Worm (Caenorhabditis elegans): Measurements from ENCODE around the gene F13E9.11.

F13E9.11 gene

ce11 chrIV:10876844-10877243 lies 7.9 kb upstream of the F13E9.11 start, which contains the start of gene fipr-14:
fipr-14 (plus strand) TSS chrIV:10877144.
- no peak for TF ChIP-seq ztf-28 (GFP tag; IDR thresholded peaks at IDR 0.05)

DNA sequence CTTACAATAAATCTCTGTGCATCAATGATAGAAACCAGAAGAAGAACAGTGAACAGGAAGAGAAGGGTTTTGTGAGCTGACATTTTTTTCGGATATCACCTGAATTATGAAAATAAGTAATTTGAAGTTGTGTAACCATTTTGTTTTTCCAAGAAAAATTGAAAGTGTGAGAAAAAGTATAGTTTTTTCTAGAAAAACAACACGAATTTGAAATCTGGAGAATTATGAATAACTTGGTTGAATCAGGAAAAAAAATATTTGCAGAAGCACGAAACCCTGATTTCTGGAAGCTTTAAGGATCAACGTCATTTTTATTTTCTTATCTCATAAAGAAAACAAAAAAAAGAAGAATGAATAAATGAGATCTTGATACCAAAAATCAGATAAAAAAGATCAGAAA lies 5.6 kb upstream of the F13E9.11 start, which contains the start of gene F13E9.12:
TSS of gene F13E9.12 (minus strand) at position 101 of the 400 bp plus-strand sequence.
- TF ChIP-seq egrh-3 (GFP tag; IDR thresholded peaks at IDR 0.05) (no peak), zim-3 (tag; optimal IDR thresholded peaks at IDR 0.05) (no peak), C06A6.2 (GFP tag; conservative IDR thresholded peaks at IDR 0.05) (no peak), Y53G8AR.9 (GFP tag; conservative IDR thresholded peaks at IDR 0.05) (no peak), hsf-1 (GFP tag; IDR thresholded peaks at IDR 0.05) (no peak)

DNA sequence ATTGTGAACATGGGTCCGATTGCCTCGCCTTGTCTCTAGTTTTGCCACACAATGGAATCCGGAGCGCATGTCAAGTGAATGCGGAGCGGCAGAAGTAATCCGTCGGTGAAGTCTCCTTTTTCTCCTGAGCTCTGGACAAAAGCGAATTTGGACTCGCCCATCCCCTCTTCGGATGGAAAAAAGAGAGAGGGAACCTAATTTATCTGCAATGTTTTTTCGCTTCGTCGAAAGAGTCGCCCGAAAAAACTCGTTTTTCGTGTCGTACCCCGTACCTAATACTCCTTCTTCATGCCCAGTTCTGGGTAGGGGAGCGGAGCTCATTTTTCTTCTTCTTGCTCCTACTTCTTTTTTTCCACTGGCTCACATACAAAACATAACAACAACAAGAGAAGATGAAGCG lies 1.2 kb upstream of the F13E9.11 start:
- TF ChIP-seq mcd-1 (GFP tag; IDR thresholded peaks at IDR 0.05) (no peak), madf-6 (GFP tag; IDR thresholded peaks at IDR 0.05) (no peak), ceh-58 (GFP tag; IDR thresholded peaks at IDR 0.05) (no peak), rpc-1 (optimal IDR thresholded peaks at IDR 0.05) (no peak), rpc-1 (tag; optimal IDR thresholded peaks at IDR 0.05) (no peak), T26A5.8 (tag; optimal IDR thresholded peaks at IDR 0.05) (no peak), mel-28 (tag; optimal IDR thresholded peaks at IDR 0.05; ENCODE audit: borderline replicate concordance) (no peak), dpl-1 (GFP tag; optimal IDR thresholded peaks at IDR 0.05) (no peak), egl-44 (GFP tag; IDR thresholded peaks at IDR 0.05) (no peak), nhr-179 (tag; optimal IDR thresholded peaks at IDR 0.05) (no peak), lag-1 (GFP tag; IDR thresholded peaks at IDR 0.05) (no peak), gei-17 (GFP tag; optimal IDR thresholded peaks at IDR 0.05) (no peak), akir-1 (GFP tag; optimal IDR thresholded peaks at IDR 0.05) (no peak), atf-7 (tag; optimal IDR thresholded peaks at IDR 0.05) (no peak), dox-1 (GFP tag; IDR thresholded peaks at IDR 0.05) (no peak), hlh-12 (tag; optimal IDR thresholded peaks at IDR 0.05) (no peak), dpff-1 (tag; optimal IDR thresholded peaks at IDR 0.05) (no peak), ceh-91 (GFP tag; IDR thresholded peaks at IDR 0.05) (no peak), nfya-2 (GFP tag; IDR thresholded peaks at IDR 0.05) (no peak)

- no peak for TF ChIP-seq nfya-1 (tag; optimal IDR thresholded peaks at IDR 0.05; ENCODE audit: borderline replicate concordance, insufficient read depth)
- no peak for TF ChIP-seq ztf-28 (GFP tag; IDR thresholded peaks at IDR 0.05)
- TF ChIP-seq xnd-1 (tag; optimal IDR thresholded peaks at IDR 0.05): no peak
- no peak for TF ChIP-seq nfya-2 (GFP tag; IDR thresholded peaks at IDR 0.05)
- TF ChIP-seq F55B11.4 (tag; optimal IDR thresholded peaks at IDR 0.05; ENCODE audit: borderline replicate concordance, insufficient read depth): no peak
- TF ChIP-seq F57A8.1 (GFP tag; optimal IDR thresholded peaks at IDR 0.05): no peak
- no peak for TF ChIP-seq Y53G8AR.9 (GFP tag; conservative IDR thresholded peaks at IDR 0.05)
- no peak for TF ChIP-seq tbx-9 (tag; optimal IDR thresholded peaks at IDR 0.05; ENCODE audit: borderline replicate concordance)
- no peak for TF ChIP-seq sea-2 (GFP tag; IDR thresholded peaks at IDR 0.05)
- no peak for TF ChIP-seq ccch-3 (GFP tag; optimal IDR thresholded peaks at IDR 0.05)
- TF ChIP-seq ekl-4 (GFP tag; IDR thresholded peaks at IDR 0.05): no peak
- TF ChIP-seq snpc-1.3 (tag; optimal IDR thresholded peaks at IDR 0.05; ENCODE audit: insufficient read depth): no peak
- TF ChIP-seq F57C9.4 (tag; optimal IDR thresholded peaks at IDR 0.05): no peak
- TF ChIP-seq T26A5.8 (tag; optimal IDR thresholded peaks at IDR 0.05): no peak
- no peak for TF ChIP-seq B0035.1 (tag; optimal IDR thresholded peaks at IDR 0.05)
- TF ChIP-seq aptf-3 (GFP tag; IDR thresholded peaks at IDR 0.05): no peak
- TF ChIP-seq dpff-1 (tag; optimal IDR thresholded peaks at IDR 0.05): no peak
- no peak for TF ChIP-seq athp-1 (tag; optimal IDR thresholded peaks at IDR 0.05)
- TF ChIP-seq atf-7 (tag; optimal IDR thresholded peaks at IDR 0.05): no peak
Observed at ce11 chrIV:10869642-10870041, 707 bp upstream of the F13E9.11 start.
